Worm (Caenorhabditis elegans) whole organism, L1 larva: Measurements from ENCODE around the gene C05A2.4.

Experiments
- F16B12.6 ChIP-seq: fragments of 150-350 bp; optimal IDR thresholded peaks from 2 replicates; lab custom pipeline; 2014; ENCODE audit warnings: missing biosample characterization, missing genetic modification characterization
- ama-1 ChIP-seq: fragments of 150-350 bp; optimal IDR thresholded peaks from 2 replicates; lab custom pipeline; 2014
- blmp-1 ChIP-seq: fragments of 150-350 bp; optimal IDR thresholded peaks from 2 replicates; lab custom pipeline; 2014; ENCODE audit warnings: missing biosample characterization, missing genetic modification characterization
- ceh-8 ChIP-seq: fragments of 200-800 bp; sonication (Bioruptor generic); optimal IDR thresholded peaks from 2 replicates; lab custom pipeline; 2018; ENCODE audit warnings: mild to moderate bottlenecking, missing genetic modification characterization, moderate library complexity, missing compliant biosample characterization
- ceh-90 ChIP-seq: sonication (generic microtip); optimal IDR thresholded peaks from 2 replicates; lab custom pipeline; 2016; ENCODE audit warnings: missing genetic modification characterization, missing compliant biosample characterization
- dsc-1 ChIP-seq: sonication (generic microtip); optimal IDR thresholded peaks from 2 replicates; lab custom pipeline; 2016; ENCODE audit warnings: mild to moderate bottlenecking, missing genetic modification characterization, missing compliant biosample characterization
- efl-1 ChIP-seq, 4 experiments: fragments of 150-350 bp; optimal IDR thresholded peaks in 3 of 4; peaks in 1 of 4; 1 replicate in 1 of 4; 2 replicates in 3 of 4; lab custom pipeline; 2014; ENCODE audit warnings: missing biosample characterization in 2 of 4, missing genetic modification characterization in 2 of 4, missing genetic modification reagents in 2 of 4
- elt-2 ChIP-seq: sonication (generic microtip); optimal IDR thresholded peaks from 2 replicates; lab custom pipeline; 2016; ENCODE audit warnings: missing genetic modification characterization, mild to moderate bottlenecking, inconsistent platforms, missing compliant biosample characterization, missing genetic modification reagents
- ets-5 ChIP-seq: fragments of 200-800 bp; sonication (Bioruptor generic); IDR thresholded peaks from 2 replicates; pipeline ENCODE4 v1.3.6; 2022; ENCODE audit warnings: missing genetic modification characterization, missing compliant biosample characterization
- fkh-4 ChIP-seq: sonication (generic microtip); optimal IDR thresholded peaks from 2 replicates; lab custom pipeline; 2016; ENCODE audit warnings: missing compliant biosample characterization, missing genetic modification characterization, borderline replicate concordance
- fkh-8 ChIP-seq: sonication (generic microtip); optimal IDR thresholded peaks from 2 replicates; lab custom pipeline; 2016; ENCODE audit warnings: mild to moderate bottlenecking, missing genetic modification characterization, missing compliant biosample characterization
- fos-1 ChIP-seq: fragments of 150-350 bp; optimal IDR thresholded peaks from 2 replicates; lab custom pipeline; 2014; ENCODE audit warnings: missing biosample characterization, missing genetic modification characterization
- grh-1 ChIP-seq: fragments of 200-800 bp; sonication (Bioruptor generic); IDR thresholded peaks from 2 replicates; pipeline ENCODE4 v1.3.6; 2022; ENCODE audit warnings: missing genetic modification reagents, missing genetic modification characterization, missing compliant biosample characterization
- isw-1 ChIP-seq: fragments of 200-800 bp; sonication (Bioruptor generic); IDR thresholded peaks from 2 replicates; pipeline ENCODE4 v1.3.6; 2022; ENCODE audit warnings: missing genetic modification characterization, missing compliant biosample characterization
- lin-14 ChIP-seq: fragments of 200-800 bp; sonication (Bioruptor generic); optimal IDR thresholded peaks from 2 replicates; lab custom pipeline; 2018; ENCODE audit warnings: mild to moderate bottlenecking, missing genetic modification characterization, moderate library complexity, missing compliant biosample characterization
- lin-15B ChIP-seq: fragments of 150-350 bp; sonication (generic microtip); optimal IDR thresholded peaks from 3 replicates; lab custom pipeline; 2014; ENCODE audit warnings: missing biosample characterization, missing genetic modification characterization
- lin-35 ChIP-seq, 2 experiments: fragments of 150-350 bp; optimal IDR thresholded peaks; 2 replicates each; lab custom pipeline; 2014; ENCODE audit warnings: missing biosample characterization in 2 of 2, missing genetic modification characterization in 2 of 2, missing genetic modification reagents in 2 of 2
- lir-3 ChIP-seq: sonication (generic microtip); optimal IDR thresholded peaks from 2 replicates; lab custom pipeline; 2016; ENCODE audit warnings: mild to moderate bottlenecking, missing genetic modification characterization, moderate library complexity, missing compliant biosample characterization; ENCODE audit not compliant: poor library complexity
- lsy-2 ChIP-seq, 2 experiments: fragments of 150-350 bp; optimal IDR thresholded peaks; 2 replicates each; lab custom pipeline; 2014; ENCODE audit warnings: missing biosample characterization in 2 of 2, missing genetic modification characterization in 2 of 2
- mdl-1 ChIP-seq, 2 experiments: fragments of 150-350 bp; optimal IDR thresholded peaks; 2 replicates each; lab custom pipeline; 2014 to 2017; ENCODE audit warnings: missing biosample characterization in 2 of 2, missing genetic modification characterization in 2 of 2, inconsistent platforms in 1 of 2
- mef-2 ChIP-seq: fragments of 150-350 bp; optimal IDR thresholded peaks from 2 replicates; lab custom pipeline; 2014; ENCODE audit warnings: missing biosample characterization, missing genetic modification characterization
- nhr-20 ChIP-seq: sonication (generic microtip); optimal IDR thresholded peaks from 2 replicates; lab custom pipeline; 2016; ENCODE audit warnings: mild to moderate bottlenecking, missing genetic modification characterization, missing compliant biosample characterization
- nhr-237 ChIP-seq: fragments of 150-350 bp; optimal IDR thresholded peaks from 2 replicates; lab custom pipeline; 2014; ENCODE audit warnings: missing biosample characterization, missing genetic modification characterization
- nhr-28 ChIP-seq: fragments of 150-350 bp; optimal IDR thresholded peaks from 2 replicates; lab custom pipeline; 2014; ENCODE audit warnings: missing biosample characterization, missing genetic modification characterization
- nhr-47 ChIP-seq: sonication (generic microtip); optimal IDR thresholded peaks from 2 replicates; lab custom pipeline; 2016; ENCODE audit warnings: mild to moderate bottlenecking, missing genetic modification characterization, moderate library complexity, missing compliant biosample characterization
- nhr-71 ChIP-seq: sonication (generic microtip); optimal IDR thresholded peaks from 2 replicates; lab custom pipeline; 2016; ENCODE audit warnings: mild to moderate bottlenecking, missing genetic modification characterization, moderate library complexity, missing compliant biosample characterization
- nhr-85 ChIP-seq: sonication (generic microtip); peaks from one replicate; lab custom pipeline; 2016; ENCODE audit warnings: missing genetic modification characterization, inconsistent platforms, missing compliant biosample characterization
- pax-3 ChIP-seq: fragments of 200-800 bp; sonication (Bioruptor generic); optimal IDR thresholded peaks from 2 replicates; lab custom pipeline; 2018; ENCODE audit warnings: mild to moderate bottlenecking, missing genetic modification characterization, moderate library complexity, missing compliant biosample characterization
- pqm-1 ChIP-seq: sonication (generic microtip); optimal IDR thresholded peaks from 3 replicates; lab custom pipeline; 2017; ENCODE audit warnings: missing biosample characterization, missing genetic modification characterization
- rnt-1 ChIP-seq: sonication (generic microtip); optimal IDR thresholded peaks from 2 replicates; lab custom pipeline; 2016; ENCODE audit warnings: mild to moderate bottlenecking, missing genetic modification characterization, moderate library complexity, missing compliant biosample characterization
- skn-1 ChIP-seq: fragments of 150-350 bp; optimal IDR thresholded peaks from 2 replicates; lab custom pipeline; 2014; ENCODE audit warnings: missing biosample characterization, missing genetic modification characterization
- snu-23 ChIP-seq: sonication (generic microtip); optimal IDR thresholded peaks from 2 replicates; lab custom pipeline; 2016; ENCODE audit warnings: missing genetic modification characterization, missing compliant biosample characterization
- sox-4 ChIP-seq: sonication (generic microtip); optimal IDR thresholded peaks from 2 replicates; lab custom pipeline; 2016; ENCODE audit warnings: missing genetic modification characterization, missing compliant biosample characterization
- sptf-1 ChIP-seq: fragments of 150-350 bp; optimal IDR thresholded peaks from 2 replicates; lab custom pipeline; 2014; ENCODE audit warnings: missing biosample characterization, missing genetic modification characterization
- sup-37 ChIP-seq: fragments of 200-800 bp; sonication (Bioruptor generic); optimal IDR thresholded peaks from 2 replicates; lab custom pipeline; 2018; ENCODE audit warnings: mild to moderate bottlenecking, missing genetic modification characterization, missing compliant biosample characterization
- swsn-7 ChIP-seq: sonication (generic microtip); optimal IDR thresholded peaks from 2 replicates; lab custom pipeline; 2016; ENCODE audit warnings: missing genetic modification characterization, missing compliant biosample characterization
- tlp-1 ChIP-seq: fragments of 150-350 bp; optimal IDR thresholded peaks from 2 replicates; lab custom pipeline; 2014; ENCODE audit warnings: missing biosample characterization, missing genetic modification characterization
- unc-86 ChIP-seq: sonication (generic microtip); optimal IDR thresholded peaks from 2 replicates; lab custom pipeline; 2016; ENCODE audit warnings: missing genetic modification characterization, missing compliant biosample characterization
- unc-98 ChIP-seq: fragments of 200-800 bp; sonication (Bioruptor generic); IDR thresholded peaks from 2 replicates; pipeline ENCODE4 v1.3.6; 2022; ENCODE audit warnings: missing genetic modification characterization, missing compliant biosample characterization
- vab-15 ChIP-seq: sonication (generic microtip); optimal IDR thresholded peaks from 2 replicates; lab custom pipeline; 2017; ENCODE audit warnings: missing genotype, mild to moderate bottlenecking, missing genetic modification characterization, missing compliant biosample characterization
- zag-1 ChIP-seq: fragments of 150-350 bp; optimal IDR thresholded peaks from 2 replicates; lab custom pipeline; 2014; ENCODE audit warnings: missing biosample characterization, missing genetic modification characterization
- ztf-11 ChIP-seq, 2 experiments: sonication (generic microtip); optimal IDR thresholded peaks; 2 replicates each; lab custom pipeline; 2016 to 2017; ENCODE audit warnings: missing genetic modification characterization in 2 of 2, missing biosample characterization in 1 of 2, missing compliant biosample characterization in 1 of 2

The C05A2.4 gene

ce11 chrV:10702249-10702648 is 7.0 kb downstream of the C05A2.4 start, which contains the start of gene pph-1:
Gene pph-1 (plus strand): TSS chrV:10702549.
- TF ChIP-seq lin-14 (GFP tag; lab: Kevin White, UChicago) = peak; percentile 28
- TF ChIP-seq mdl-1 (tag; optimal IDR thresholded peaks at IDR 0.05; lab: Kevin White, UChicago) = no peak
- peak; percentile 44 for TF ChIP-seq blmp-1 (tag; lab: Kevin White, UChicago)
- TF ChIP-seq, all 84 proteins: peak for 2

ce11 chrV:10702910-10703309 is 7.6 kb downstream of the C05A2.4 start:
- peak; percentile 18 for TF ChIP-seq lin-14 (GFP tag; lab: Kevin White, UChicago)
- TF ChIP-seq fos-1 = no peak
- TF ChIP-seq lin-35 (GFP tag; optimal IDR thresholded peaks at IDR 0.05; lab: Kevin White, UChicago) = no peak
- TF ChIP-seq elt-2 (tag; lab: Kevin White, UChicago) = no peak
- peak; percentile 60 for TF ChIP-seq nhr-85
- TF ChIP-seq blmp-1 (tag; lab: Kevin White, UChicago) = peak; percentile 91

- TF ChIP-seq pax-3 (tag; lab: Kevin White, UChicago) (peak; percentile 49), nhr-47 (tag; lab: Kevin White, UChicago) (peak; percentile 22), unc-86 (tag; lab: Kevin White, UChicago) (peak; percentile 11), fkh-4 (tag; lab: Kevin White, UChicago) (no peak), fkh-8 (tag; lab: Kevin White, UChicago) (peak; percentile 72), lin-15B (tag; lab: Kevin White, UChicago) (no peak), nhr-71 (peak; percentile 46), dsc-1 (peak; percentile 66), lin-14 (GFP tag; lab: Kevin White, UChicago) (peak; percentile 26)
Observed at ce11 chrV:10708346-10708745, 13.1 kb downstream of the C05A2.4 start.

- TF ChIP-seq ztf-11 (tag; optimal IDR thresholded peaks at IDR 0.05; lab: Kevin White, UChicago) (no peak), sox-4 (tag; lab: Kevin White, UChicago) (no peak), snu-23 (GFP tag; lab: Kevin White, UChicago) (no peak), ceh-90 (tag; lab: Kevin White, UChicago) (no peak), sptf-1 (tag; lab: Kevin White, UChicago) (no peak), mef-2 (tag; lab: Kevin White, UChicago) (no peak), pax-3 (tag; lab: Kevin White, UChicago) (no peak), nhr-20 (tag; lab: Kevin White, UChicago) (no peak), swsn-7 (tag; lab: Kevin White, UChicago) (no peak), tlp-1 (tag; lab: Kevin White, UChicago) (no peak), lir-3 (tag; lab: Kevin White, UChicago) (no peak), nhr-28 (tag; lab: Kevin White, UChicago) (peak; percentile 4), rnt-1 (no peak), isw-1 (GFP tag; lab: Robert Waterston, UW) (no peak), F16B12.6 (tag; lab: Kevin White, UChicago) (no peak), nhr-237 (tag; lab: Kevin White, UChicago) (no peak), unc-98 (GFP tag; lab: Robert Waterston, UW) (no peak), ets-5 (GFP tag; lab: Robert Waterston, UW) (no peak), nhr-85 (peak; percentile 45), nhr-47 (tag; lab: Kevin White, UChicago) (no peak), skn-1 (tag; lab: Kevin White, UChicago) (peak; percentile 99), vab-15 (tag; lab: Kevin White, UChicago) (no peak), lsy-2 (tag; optimal IDR thresholded peaks at IDR 0.05; lab: Kevin White, UChicago) (no peak), pqm-1 (no peak), efl-1 (optimal IDR thresholded peaks at IDR 0.05; lab: Kevin White, UChicago) (no peak), efl-1 (GFP tag; optimal IDR thresholded peaks at IDR 0.05 in 1 of 2; lab: Kevin White, UChicago) (peak in 1 of 2 experiments; percentile 4), zag-1 (tag; lab: Kevin White, UChicago) (no peak), blmp-1 (tag; lab: Kevin White, UChicago) (no peak), sup-37 (GFP tag; lab: Kevin White, UChicago) (no peak), unc-86 (tag; lab: Kevin White, UChicago) (no peak), lin-35 (GFP tag; optimal IDR thresholded peaks at IDR 0.05; lab: Kevin White, UChicago) (no peak), ceh-8 (GFP tag; lab: Kevin White, UChicago) (no peak), ama-1 (lab: Kevin White, UChicago) (no peak), grh-1 (GFP tag; lab: Robert Waterston, UW) (no peak), lin-15B (tag; lab: Kevin White, UChicago) (no peak)
Observed at ce11 chrV:10709385-10709784, 14.1 kb downstream of the C05A2.4 start.
